Fruit fly (Drosophila melanogaster) whole organism, embryonic: ENCODE results near the gene beta4GalT7.
A peak's percentile ranks its signal among the peaks of the same experiment; 100 is the strongest.

Experiments
- Bgb ChIP-seq: fragments of 200-800 bp; sonication (Bioruptor generic); IDR thresholded peaks from 2 replicates; pipeline ENCODE4 v1.3.6; 2022; ENCODE audit warnings: missing biosample characterization, missing genetic modification characterization; ENCODE audit not compliant: partially characterized antibody
- CG10209 ChIP-seq: fragments of 200-800 bp; sonication (Bioruptor generic); optimal IDR thresholded peaks from 3 replicates; lab custom pipeline; 2017; ENCODE audit warnings: missing biosample characterization, mild to moderate bottlenecking, missing genetic modification characterization, missing genetic modification reagents
- CG10274 ChIP-seq: fragments of 200-800 bp; sonication (Bioruptor generic); optimal IDR thresholded peaks from 3 replicates; lab custom pipeline; 2017; ENCODE audit warnings: missing biosample characterization, mild to moderate bottlenecking, missing genetic modification characterization
- CG10543 ChIP-seq: fragments of 200-800 bp; sonication (Bioruptor generic); optimal IDR thresholded peaks from 3 replicates; lab custom pipeline; 2017; ENCODE audit warnings: missing biosample characterization, mild to moderate bottlenecking, missing genetic modification characterization, moderate library complexity
- CG11695 ChIP-seq: fragments of 200-800 bp; sonication (Bioruptor generic); IDR thresholded peaks from 3 replicates; pipeline ENCODE4 v1.3.6; 2022; ENCODE audit warnings: missing biosample characterization, missing genetic modification characterization
- CG12219 ChIP-seq: fragments of 200-800 bp; sonication (Bioruptor generic); optimal IDR thresholded peaks from 3 replicates; lab custom pipeline; 2018; ENCODE audit warnings: missing biosample characterization, mild to moderate bottlenecking, missing genetic modification characterization
- CG13287 ChIP-seq: fragments of 200-800 bp; sonication (Bioruptor generic); IDR thresholded peaks from 2 replicates; pipeline ENCODE4 v1.3.6; 2022; ENCODE audit warnings: missing biosample characterization, missing genetic modification characterization; ENCODE audit not compliant: partially characterized antibody
- CG13894 ChIP-seq: fragments of 200-800 bp; sonication (Bioruptor generic); optimal IDR thresholded peaks from 3 replicates; lab custom pipeline; 2018; ENCODE audit warnings: missing biosample characterization, mild to moderate bottlenecking, missing genetic modification characterization, moderate library complexity
- CG14014 ChIP-seq: fragments of 200-800 bp; sonication (Bioruptor generic); IDR thresholded peaks from 2 replicates; pipeline ENCODE4 v1.3.6; 2022; ENCODE audit warnings: missing biosample characterization, missing genetic modification characterization
- CG14050 ChIP-seq: fragments of 200-800 bp; sonication (Bioruptor generic); IDR thresholded peaks from 3 replicates; pipeline ENCODE4 v1.3.6; 2022; ENCODE audit warnings: missing biosample characterization, missing genetic modification characterization
- CG15269 ChIP-seq: fragments of 200-800 bp; sonication (Bioruptor generic); optimal IDR thresholded peaks from 2 replicates; lab custom pipeline; 2018; ENCODE audit warnings: missing biosample characterization, mild to moderate bottlenecking, missing genetic modification characterization, moderate library complexity
- CG2120 ChIP-seq: fragments of 200-800 bp; sonication (Bioruptor generic); optimal IDR thresholded peaks from 3 replicates; lab custom pipeline; 2016; ENCODE audit warnings: missing biosample characterization, missing genetic modification characterization
- CG31224 ChIP-seq: fragments of 200-800 bp; sonication (Bioruptor generic); IDR thresholded peaks from 2 replicates; pipeline ENCODE4 v1.3.6; 2022; ENCODE audit warnings: missing biosample characterization, missing genetic modification characterization
- CG3163 ChIP-seq: fragments of 200-800 bp; sonication (Bioruptor generic); optimal IDR thresholded peaks from 3 replicates; lab custom pipeline; 2016; ENCODE audit warnings: missing biosample characterization, missing genetic modification characterization
- CG32772 ChIP-seq: fragments of 200-800 bp; sonication (Bioruptor generic); IDR thresholded peaks from 2 replicates; pipeline ENCODE4 v1.3.6; 2022; ENCODE audit warnings: missing biosample characterization, missing genetic modification characterization
- CG4282 ChIP-seq: fragments of 200-800 bp; sonication (Bioruptor generic); optimal IDR thresholded peaks from 2 replicates; lab custom pipeline; 2016; ENCODE audit warnings: missing biosample characterization, missing genetic modification characterization
- CG6813 ChIP-seq: fragments of 200-800 bp; sonication (Bioruptor generic); optimal IDR thresholded peaks from 2 replicates; lab custom pipeline; 2017; ENCODE audit warnings: missing biosample characterization, missing genetic modification characterization, mild to moderate bottlenecking, moderate library complexity, missing genetic modification reagents
- CG9215 ChIP-seq: fragments of 200-800 bp; sonication (Bioruptor generic); IDR thresholded peaks from 2 replicates; pipeline ENCODE4 v1.3.6; 2022; ENCODE audit warnings: missing biosample characterization, missing genetic modification characterization
- D19B ChIP-seq: fragments of 200-800 bp; sonication (Bioruptor generic); optimal IDR thresholded peaks from 2 replicates; lab custom pipeline; 2017; ENCODE audit warnings: missing biosample characterization, mild to moderate bottlenecking, missing genetic modification characterization
- Dip3 ChIP-seq: fragments of 200-800 bp; sonication (Bioruptor generic); optimal IDR thresholded peaks from 3 replicates; lab custom pipeline; 2016; ENCODE audit warnings: missing biosample characterization, missing genetic modification characterization
- Fer1 ChIP-seq: fragments of 200-800 bp; sonication (Bioruptor generic); optimal IDR thresholded peaks from 2 replicates; lab custom pipeline; 2017; ENCODE audit warnings: missing biosample characterization, mild to moderate bottlenecking, missing genetic modification characterization
- HHEX ChIP-seq: fragments of 200-800 bp; sonication (Bioruptor generic); optimal IDR thresholded peaks from 3 replicates; lab custom pipeline; 2017; ENCODE audit warnings: missing biosample characterization, mild to moderate bottlenecking, missing genetic modification characterization, missing genetic modification reagents
- HmgZ ChIP-seq: fragments of 200-800 bp; sonication (Bioruptor generic); optimal IDR thresholded peaks from 2 replicates; lab custom pipeline; 2018; ENCODE audit warnings: missing biosample characterization, mild to moderate bottlenecking, missing genetic modification characterization
- Hmr ChIP-seq: fragments of 200-800 bp; sonication (Bioruptor generic); optimal IDR thresholded peaks from 3 replicates; lab custom pipeline; 2017; ENCODE audit warnings: mild to moderate bottlenecking, missing biosample characterization, missing genetic modification reagents, missing genetic modification characterization
- Hsf ChIP-seq: fragments of 200-800 bp; sonication (Bioruptor generic); optimal IDR thresholded peaks from 3 replicates; lab custom pipeline; 2016; ENCODE audit warnings: missing biosample characterization, missing genetic modification characterization
- Myb ChIP-seq: fragments of 200-800 bp; sonication (Bioruptor generic); optimal IDR thresholded peaks from 2 replicates; lab custom pipeline; 2016; ENCODE audit warnings: missing biosample characterization, missing genetic modification characterization
- NFAT ChIP-seq: fragments of 200-800 bp; sonication (Bioruptor generic); IDR thresholded peaks from 2 replicates; pipeline ENCODE4 v1.3.6; 2022; ENCODE audit warnings: missing biosample characterization, missing genetic modification characterization
- Nf-YB ChIP-seq: fragments of 200-800 bp; sonication (Bioruptor generic); optimal IDR thresholded peaks from 3 replicates; lab custom pipeline; 2019; ENCODE audit warnings: missing biosample characterization, mild to moderate bottlenecking, missing genetic modification characterization, moderate library complexity
- PHDP ChIP-seq: fragments of 200-800 bp; sonication (Bioruptor generic); optimal IDR thresholded peaks from 3 replicates; lab custom pipeline; 2018; ENCODE audit warnings: missing biosample characterization, mild to moderate bottlenecking, missing genetic modification characterization, moderate library complexity
- ara ChIP-seq: fragments of 200-800 bp; sonication (Bioruptor generic); IDR thresholded peaks from 2 replicates; pipeline ENCODE4 v1.3.6; 2022; ENCODE audit warnings: missing biosample characterization, missing genetic modification characterization
- br ChIP-seq: fragments of >200 bp; optimal IDR thresholded peaks from 2 replicates; lab custom pipeline; 2017
- dysf ChIP-seq: fragments of 200-800 bp; sonication (Bioruptor generic); IDR thresholded peaks from 3 replicates; pipeline ENCODE4 v1.3.6; 2022; ENCODE audit warnings: missing biosample characterization, missing genetic modification characterization
- emc ChIP-seq: fragments of 200-800 bp; sonication (Bioruptor generic); optimal IDR thresholded peaks from 2 replicates; lab custom pipeline; 2016; ENCODE audit warnings: missing biosample characterization, missing genetic modification characterization
- exex ChIP-seq: fragments of 200-800 bp; sonication (Bioruptor generic); optimal IDR thresholded peaks from 4 replicates; lab custom pipeline; 2018; ENCODE audit warnings: missing biosample characterization, mild to moderate bottlenecking, missing genetic modification characterization, moderate library complexity
- lbe ChIP-seq: fragments of 200-800 bp; sonication (Bioruptor generic); optimal IDR thresholded peaks from 2 replicates; lab custom pipeline; 2016; ENCODE audit warnings: missing biosample characterization, mild to moderate bottlenecking, missing genetic modification characterization
- mam ChIP-seq: fragments of 200-800 bp; sonication (Bioruptor generic); optimal IDR thresholded peaks from 3 replicates; lab custom pipeline; 2016; ENCODE audit warnings: missing biosample characterization, missing genetic modification characterization
- nerfin-1 ChIP-seq: fragments of 200-800 bp; sonication (Bioruptor generic); optimal IDR thresholded peaks from 3 replicates; lab custom pipeline; 2019; ENCODE audit warnings: missing biosample characterization, mild to moderate bottlenecking, missing genetic modification characterization, moderate library complexity
- onecut ChIP-seq: fragments of 200-800 bp; sonication (Bioruptor generic); IDR thresholded peaks from 2 replicates; pipeline ENCODE4 v1.3.6; 2022; ENCODE audit warnings: missing biosample characterization, missing genetic modification characterization
- pfk ChIP-seq: fragments of 200-800 bp; sonication (Bioruptor generic); optimal IDR thresholded peaks from 2 replicates; lab custom pipeline; 2018; ENCODE audit warnings: missing biosample characterization, mild to moderate bottlenecking, missing genetic modification characterization, moderate library complexity
- pnt ChIP-seq: fragments of 200-800 bp; sonication (Bioruptor generic); optimal IDR thresholded peaks from 3 replicates; lab custom pipeline; 2016; ENCODE audit warnings: missing biosample characterization, missing genetic modification characterization
- prd ChIP-seq, 3 experiments: fragments of >200 bp in 2 of 3; fragments of 200-800 bp in 1 of 3; sonication (Bioruptor generic) in 1 of 3; optimal IDR thresholded peaks in 2 of 3; IDR thresholded peaks in 1 of 3; 2 replicates in 2 of 3; 3 replicates in 1 of 3; pipeline versions ENCODE4 v1.3.6 to Lab custom; 2017 to 2022; ENCODE audit warnings: missing biosample characterization in 1 of 3, missing genetic modification characterization in 1 of 3
- repo ChIP-seq: fragments of 200-800 bp; sonication (Bioruptor generic); optimal IDR thresholded peaks from 2 replicates; lab custom pipeline; 2016; ENCODE audit warnings: missing biosample characterization, missing genetic modification characterization
- run ChIP-seq: fragments of 200-800 bp; sonication (Bioruptor generic); optimal IDR thresholded peaks from 3 replicates; lab custom pipeline; 2018; ENCODE audit warnings: missing biosample characterization, mild to moderate bottlenecking, missing genetic modification characterization
- scrt ChIP-seq: fragments of 200-800 bp; sonication (Bioruptor generic); optimal IDR thresholded peaks from 2 replicates; lab custom pipeline; 2018; ENCODE audit warnings: missing biosample characterization, mild to moderate bottlenecking, missing genetic modification characterization, moderate library complexity
- sens ChIP-seq: fragments of 200-800 bp; sonication (Bioruptor generic); peaks from one replicate; lab custom pipeline; 2016; ENCODE audit warnings: missing biosample characterization, missing genetic modification characterization
- tna ChIP-seq: fragments of 200-800 bp; sonication (Bioruptor generic); IDR thresholded peaks from 2 replicates; pipeline ENCODE4 v1.3.6; 2022; ENCODE audit warnings: missing biosample characterization, missing genetic modification characterization; ENCODE audit not compliant: partially characterized antibody
- tup ChIP-seq: fragments of 200-800 bp; sonication (Bioruptor generic); optimal IDR thresholded peaks from 2 replicates; lab custom pipeline; 2016; ENCODE audit warnings: missing biosample characterization, mild to moderate bottlenecking, missing genetic modification characterization, moderate library complexity
- vvl ChIP-seq: fragments of 200-800 bp; sonication (Bioruptor generic); IDR thresholded peaks from 2 replicates; pipeline ENCODE4 v1.3.6; 2022; ENCODE audit warnings: missing biosample characterization, missing genetic modification characterization

beta4GalT7 gene

dm6 chr3R:25027281-25028219 is 4.5 kb downstream of the beta4GalT7 start:
- TF ChIP-seq Nf-YB (GFP tag; lab: Kevin White, UChicago) (peak; percentile 26), pfk (GFP tag; lab: Kevin White, UChicago) (peak; percentile 10), tna (no peak), CG6813 (GFP tag; lab: Kevin White, UChicago) (no peak), Hsf (peak; percentile 29), Bgb (GFP tag; lab: Robert Waterston, UW) (0 out of 2 replicates have a peak, but pooled peaks have one; percentile 28), prd (optimal IDR thresholded peaks at IDR 0.05; lab: Kevin White, UChicago) (no peak), prd (GFP tag; IDR thresholded peaks at IDR 0.05; lab: Robert Waterston, UW) (no peak), run (no peak), onecut (GFP tag; lab: Robert Waterston, UW) (0 out of 2 replicates have a peak, but pooled peaks have one; percentile 6), CG12219 (GFP tag; lab: Kevin White, UChicago) (no peak), HmgZ (tag; lab: Kevin White, UChicago) (peak; percentile 32), NFAT (GFP tag; lab: Robert Waterston, UW) (peak; percentile 20; the same call in 1 of the 2 replicates), CG10274 (GFP tag; lab: Kevin White, UChicago) (peak; percentile 21), nerfin-1 (tag; lab: Kevin White, UChicago) (peak; percentile 11), CG13894 (tag; lab: Kevin White, UChicago) (no peak), lbe (peak; percentile 28), ara (GFP tag; lab: Robert Waterston, UW) (no peak), CG11695 (no peak), scrt (no peak), exex (tag; lab: Kevin White, UChicago) (peak; percentile 99), pnt (GFP tag; lab: Kevin White, UChicago) (no peak), Hmr (GFP tag; lab: Kevin White, UChicago) (no peak), Myb (GFP tag; lab: Kevin White, UChicago) (peak; percentile 43), CG2120 (GFP tag; lab: Kevin White, UChicago) (peak; percentile 75), emc (no peak), CG32772 (GFP tag; lab: Robert Waterston, UW) (no peak), CG15269 (tag; lab: Kevin White, UChicago) (no peak), sens (GFP tag; lab: Kevin White, UChicago) (peak; percentile 46), CG3163 (GFP tag; lab: Kevin White, UChicago) (no peak), Fer1 (GFP tag; lab: Kevin White, UChicago) (peak; percentile 41), br (lab: Kevin White, UChicago) (no peak), CG10543 (GFP tag; lab: Kevin White, UChicago) (peak; percentile 72), CG9215 (GFP tag; lab: Robert Waterston, UW) (0 out of 2 replicates have a peak, but pooled peaks have one; percentile 21), D19B (GFP tag; lab: Kevin White, UChicago) (peak; percentile 52), CG14050 (GFP tag; lab: Robert Waterston, UW) (no peak), Dip3 (GFP tag; lab: Kevin White, UChicago) (peak; percentile 50), repo (GFP tag; lab: Kevin White, UChicago) (no peak), CG13287 (no peak), HHEX (GFP tag; lab: Kevin White, UChicago) (peak; percentile 61), mam (GFP tag; lab: Kevin White, UChicago) (peak; percentile 65), dysf (GFP tag; lab: Robert Waterston, UW) (peak; percentile 52; the same call in 2 of the 3 replicates), CG14014 (GFP tag; lab: Robert Waterston, UW) (no peak; the same call in 1 of the 2 replicates), vvl (GFP tag; lab: Robert Waterston, UW) (no peak), CG31224 (peak; percentile 99), tup (no peak), PHDP (tag; lab: Kevin White, UChicago) (peak; percentile 43), CG10209 (GFP tag; lab: Kevin White, UChicago) (no peak), CG4282 (GFP tag; lab: Kevin White, UChicago) (no peak)
